Worm (Caenorhabditis elegans): ENCODE data around the gene F47B8.2.

- no peak for TF ChIP-seq unc-120 (tag; optimal IDR thresholded peaks at IDR 0.05; ENCODE audit: poor library complexity, severe bottlenecking)
- no peak for TF ChIP-seq unc-62 (GFP tag; optimal IDR thresholded peaks at IDR 0.05)
- no peak for TF ChIP-seq flh-1 (GFP tag; optimal IDR thresholded peaks at IDR 0.05)
- no peak for TF ChIP-seq ces-1 (GFP tag; optimal IDR thresholded peaks at IDR 0.05)
- no peak for TF ChIP-seq ztf-11 (tag; optimal IDR thresholded peaks at IDR 0.05)
- TF ChIP-seq drap-1 (GFP tag; optimal IDR thresholded peaks at IDR 0.05): no peak
- TF ChIP-seq nhr-237 (tag; optimal IDR thresholded peaks at IDR 0.05): no peak
- TF ChIP-seq lin-13 (tag; optimal IDR thresholded peaks at IDR 0.05): no peak
- TF ChIP-seq bed-3 (GFP tag; optimal IDR thresholded peaks at IDR 0.05): no peak
- TF ChIP-seq nhr-12 (tag; optimal IDR thresholded peaks at IDR 0.05): no peak
- TF ChIP-seq blmp-1 (tag; optimal IDR thresholded peaks at IDR 0.05): no peak
- TF ChIP-seq snpc-4 (tag; optimal IDR thresholded peaks at IDR 0.05): no peak
- TF ChIP-seq M03D4.4 (tag; optimal IDR thresholded peaks at IDR 0.05): no peak
Measured at ce11 chrV:14294396-14294795, 22.0 kb downstream of the F47B8.2 start, which contains the start of gene F14D7.9.

All from whole organism, mixed stage, embryonic.